Fruit fly (Drosophila melanogaster) whole organism, embryonic: ENCODE data around the gene CG10068.

Experiments
- Abd-B ChIP-seq: fragments of 200-800 bp; sonication (Bioruptor generic); optimal IDR thresholded peaks from 2 replicates; lab custom pipeline; 2018; ENCODE audit warnings: missing biosample characterization, mild to moderate bottlenecking, missing genetic modification characterization, moderate library complexity
- Atf3 ChIP-seq: fragments of 200-800 bp; sonication (Bioruptor generic); optimal IDR thresholded peaks from 3 replicates; lab custom pipeline; 2016; ENCODE audit warnings: missing biosample characterization, missing genetic modification characterization
- Bteb2 ChIP-seq: fragments of 200-800 bp; sonication (Bioruptor generic); optimal IDR thresholded peaks from 2 replicates; lab custom pipeline; 2016; ENCODE audit warnings: missing biosample characterization, missing genetic modification characterization
- CG10209 ChIP-seq: fragments of 200-800 bp; sonication (Bioruptor generic); optimal IDR thresholded peaks from 3 replicates; lab custom pipeline; 2017; ENCODE audit warnings: missing biosample characterization, mild to moderate bottlenecking, missing genetic modification characterization, missing genetic modification reagents
- CG1024 ChIP-seq: fragments of 200-800 bp; sonication (Bioruptor generic); IDR thresholded peaks from 2 replicates; pipeline ENCODE4 v1.3.6; 2022; ENCODE audit warnings: missing biosample characterization, missing genetic modification characterization
- CG14710 ChIP-seq: fragments of 200-800 bp; sonication (Bioruptor generic); optimal IDR thresholded peaks from 3 replicates; lab custom pipeline; 2019; ENCODE audit warnings: missing biosample characterization, mild to moderate bottlenecking, missing genetic modification characterization, moderate library complexity
- CG14860 ChIP-seq: fragments of 200-800 bp; sonication (Bioruptor generic); IDR thresholded peaks from 3 replicates; pipeline ENCODE4 v1.3.6; 2022; ENCODE audit warnings: missing biosample characterization, missing genetic modification characterization; ENCODE audit not compliant: partially characterized antibody
- CG16815 ChIP-seq: fragments of 200-800 bp; sonication (Bioruptor generic); optimal IDR thresholded peaks from 3 replicates; lab custom pipeline; 2017; ENCODE audit warnings: missing biosample characterization, mild to moderate bottlenecking, missing genetic modification characterization
- CG17802 ChIP-seq: fragments of 200-800 bp; sonication (Bioruptor generic); optimal IDR thresholded peaks from 2 replicates; lab custom pipeline; 2018; ENCODE audit warnings: missing biosample characterization, mild to moderate bottlenecking, missing genetic modification characterization, moderate library complexity
- CG18011 ChIP-seq: fragments of 200-800 bp; sonication (Bioruptor generic); optimal IDR thresholded peaks from 2 replicates; lab custom pipeline; 2017; ENCODE audit warnings: missing biosample characterization, missing genetic modification characterization, mild to moderate bottlenecking, moderate library complexity, missing genotype
- CG18599 ChIP-seq: fragments of 200-800 bp; sonication (Bioruptor generic); optimal IDR thresholded peaks from 3 replicates; lab custom pipeline; 2017; ENCODE audit warnings: missing biosample characterization, missing genetic modification characterization, mild to moderate bottlenecking, moderate library complexity, missing genetic modification reagents
- CG2889 ChIP-seq: fragments of 200-800 bp; sonication (Bioruptor generic); IDR thresholded peaks from 3 replicates; pipeline ENCODE4 v1.3.6; 2022; ENCODE audit warnings: missing biosample characterization, missing genetic modification characterization
- CG6272 ChIP-seq: fragments of 200-800 bp; sonication (Bioruptor generic); IDR thresholded peaks from 2 replicates; pipeline ENCODE4 v1.3.6; 2022; ENCODE audit warnings: missing biosample characterization, missing genetic modification characterization
- CG9609 ChIP-seq: fragments of 200-800 bp; sonication (Bioruptor generic); optimal IDR thresholded peaks from 3 replicates; lab custom pipeline; 2016; ENCODE audit warnings: missing biosample characterization, missing genetic modification characterization
- Deaf1 ChIP-seq: fragments of 200-800 bp; optimal IDR thresholded peaks from 3 replicates; lab custom pipeline; 2019; ENCODE audit warnings: missing biosample characterization, mild to moderate bottlenecking, missing genetic modification characterization, moderate library complexity
- E2f1 ChIP-seq: fragments of 200-800 bp; sonication (Bioruptor generic); IDR thresholded peaks from 2 replicates; pipeline ENCODE4 v1.3.6; 2022; ENCODE audit warnings: missing biosample characterization, missing genetic modification characterization
- E2f2 ChIP-seq: fragments of 200-800 bp; sonication (Bioruptor generic); IDR thresholded peaks from 2 replicates; pipeline ENCODE4 v1.3.6; 2022; ENCODE audit warnings: missing biosample characterization, missing genetic modification characterization
- GATAe ChIP-seq: fragments of 200-800 bp; sonication (Bioruptor generic); conservative IDR thresholded peaks from 2 replicates; pipeline ENCODE4 v1.3.6; 2022; ENCODE audit warnings: missing biosample characterization, missing genetic modification characterization
- HLH4C ChIP-seq: fragments of 200-800 bp; sonication (Bioruptor generic); IDR thresholded peaks from 3 replicates; pipeline ENCODE4 v1.3.6; 2022; ENCODE audit warnings: missing biosample characterization, missing genetic modification characterization; ENCODE audit not compliant: partially characterized antibody
- HmgZ ChIP-seq: fragments of 200-800 bp; sonication (Bioruptor generic); optimal IDR thresholded peaks from 2 replicates; lab custom pipeline; 2018; ENCODE audit warnings: missing biosample characterization, mild to moderate bottlenecking, missing genetic modification characterization
- Hr39 ChIP-seq: fragments of >200 bp; optimal IDR thresholded peaks from 2 replicates; lab custom pipeline; 2017
- Med ChIP-seq: fragments of 200-800 bp; sonication (Bioruptor generic); peaks from one replicate; lab custom pipeline; 2016; ENCODE audit warnings: missing biosample characterization, missing genetic modification characterization, mild to moderate bottlenecking, inconsistent platforms, moderate library complexity
- Oaz ChIP-seq: fragments of 200-800 bp; sonication (Bioruptor generic); IDR thresholded peaks from 2 replicates; pipeline ENCODE4 v1.3.6; 2022; ENCODE audit warnings: missing biosample characterization, missing genetic modification characterization
- PHDP ChIP-seq: fragments of 200-800 bp; sonication (Bioruptor generic); optimal IDR thresholded peaks from 3 replicates; lab custom pipeline; 2018; ENCODE audit warnings: missing biosample characterization, mild to moderate bottlenecking, missing genetic modification characterization, moderate library complexity
- Scr ChIP-seq: fragments of 200-800 bp; sonication (Bioruptor generic); IDR thresholded peaks from 2 replicates; pipeline ENCODE4 v1.3.6; 2022; ENCODE audit warnings: missing biosample characterization, missing genetic modification characterization; ENCODE audit not compliant: partially characterized antibody
- Sry-β ChIP-seq: fragments of 200-800 bp; sonication (Bioruptor generic); optimal IDR thresholded peaks from 2 replicates; lab custom pipeline; 2018; ENCODE audit warnings: missing biosample characterization, mild to moderate bottlenecking, missing genetic modification characterization, moderate library complexity
- al ChIP-seq: fragments of 200-800 bp; sonication (Bioruptor generic); IDR thresholded peaks from 2 replicates; pipeline ENCODE4 v1.3.6; 2022; ENCODE audit warnings: missing biosample characterization, missing genetic modification characterization
- ase ChIP-seq: fragments of 200-800 bp; sonication (Bioruptor generic); IDR thresholded peaks from 3 replicates; pipeline ENCODE4 v1.3.6; 2022; ENCODE audit warnings: missing biosample characterization, missing genetic modification characterization
- br ChIP-seq: fragments of >200 bp; optimal IDR thresholded peaks from 2 replicates; lab custom pipeline; 2017
- chm ChIP-seq: fragments of 200-800 bp; sonication (Bioruptor generic); IDR thresholded peaks from 2 replicates; pipeline ENCODE4 v1.3.6; 2022; ENCODE audit warnings: missing biosample characterization, missing genetic modification characterization
- da ChIP-seq: fragments of 200-800 bp; sonication (Bioruptor generic); optimal IDR thresholded peaks from 2 replicates; lab custom pipeline; 2016; ENCODE audit warnings: missing biosample characterization, missing genetic modification characterization
- eve ChIP-seq, 2 experiments: fragments of >200 bp; optimal IDR thresholded peaks; 2 replicates each; lab custom pipeline; 2017; ENCODE audit warnings: missing biosample characterization in 2 of 2, missing genetic modification characterization in 2 of 2
- eyg ChIP-seq: fragments of 200-800 bp; sonication (Bioruptor generic); optimal IDR thresholded peaks from 3 replicates; lab custom pipeline; 2016; ENCODE audit warnings: missing biosample characterization, missing genetic modification characterization
- fru ChIP-seq: fragments of >200 bp; optimal IDR thresholded peaks from 2 replicates; lab custom pipeline; 2017
- fu2 ChIP-seq: fragments of 200-800 bp; sonication (Bioruptor generic); optimal IDR thresholded peaks from 2 replicates; lab custom pipeline; 2016; ENCODE audit warnings: missing biosample characterization, missing genetic modification characterization
- gsb ChIP-seq: fragments of 200-800 bp; sonication (Bioruptor generic); IDR thresholded peaks from 2 replicates; pipeline ENCODE4 v1.3.6; 2022; ENCODE audit warnings: missing biosample characterization, missing genetic modification characterization
- hbn ChIP-seq: fragments of 200-800 bp; sonication (Bioruptor generic); IDR thresholded peaks from 2 replicates; pipeline ENCODE4 v1.3.6; 2022; ENCODE audit warnings: missing biosample characterization, missing genetic modification characterization; ENCODE audit not compliant: partially characterized antibody
- kah ChIP-seq: fragments of 200-800 bp; sonication (Bioruptor generic); optimal IDR thresholded peaks from 2 replicates; lab custom pipeline; 2018; ENCODE audit warnings: missing biosample characterization, mild to moderate bottlenecking, missing genetic modification characterization
- ken ChIP-seq: fragments of 200-800 bp; sonication (Bioruptor generic); IDR thresholded peaks from 3 replicates; pipeline ENCODE4 v1.3.6; 2022; ENCODE audit warnings: missing biosample characterization, missing genetic modification characterization
- luna ChIP-seq: fragments of 200-800 bp; sonication (Bioruptor generic); optimal IDR thresholded peaks from 2 replicates; lab custom pipeline; 2016; ENCODE audit warnings: missing biosample characterization, missing genetic modification characterization
- pita ChIP-seq: fragments of 200-800 bp; sonication (Bioruptor generic); optimal IDR thresholded peaks from 2 replicates; lab custom pipeline; 2017; ENCODE audit warnings: missing biosample characterization, mild to moderate bottlenecking, missing genetic modification characterization
- pzg ChIP-seq: fragments of 200-800 bp; sonication (Bioruptor generic); optimal IDR thresholded peaks from 3 replicates; lab custom pipeline; 2018; ENCODE audit warnings: missing biosample characterization, mild to moderate bottlenecking, missing genetic modification characterization, moderate library complexity
- ro ChIP-seq: fragments of 200-800 bp; sonication (Bioruptor generic); IDR thresholded peaks from 2 replicates; pipeline ENCODE4 v1.3.6; 2022; ENCODE audit warnings: missing biosample characterization, missing genetic modification characterization
- salm ChIP-seq: fragments of 200-800 bp; sonication (Bioruptor generic); optimal IDR thresholded peaks from 2 replicates; lab custom pipeline; 2018; ENCODE audit warnings: missing biosample characterization, mild to moderate bottlenecking, missing genetic modification characterization
- seq ChIP-seq: fragments of 200-800 bp; sonication (Bioruptor generic); IDR thresholded peaks from 2 replicates; pipeline ENCODE4 v1.3.6; 2022; ENCODE audit warnings: missing biosample characterization, missing genetic modification characterization
- slbo ChIP-seq: fragments of 200-800 bp; sonication (Bioruptor generic); IDR thresholded peaks from 2 replicates; pipeline ENCODE4 v1.3.6; 2022; ENCODE audit warnings: missing biosample characterization, missing genetic modification characterization
- sqz ChIP-seq: fragments of 200-800 bp; sonication (Bioruptor generic); optimal IDR thresholded peaks from 3 replicates; lab custom pipeline; 2018; ENCODE audit warnings: missing biosample characterization, mild to moderate bottlenecking, missing genetic modification characterization
- tll ChIP-seq, 2 experiments: fragments of 200-800 bp in 1 of 2; fragments of >200 bp in 1 of 2; sonication (Bioruptor generic) in 1 of 2; optimal IDR thresholded peaks; 2 replicates each; lab custom pipeline; 2017 to 2019; ENCODE audit warnings: missing biosample characterization in 2 of 2, missing genetic modification characterization in 2 of 2, mild to moderate bottlenecking in 1 of 2, moderate library complexity in 1 of 2
- toy ChIP-seq: fragments of 200-800 bp; sonication (Bioruptor generic); IDR thresholded peaks from 2 replicates; pipeline ENCODE4 v1.3.6; 2022; ENCODE audit warnings: missing biosample characterization, missing genetic modification characterization
- z ChIP-seq: fragments of 200-800 bp; sonication (Bioruptor generic); IDR thresholded peaks from 3 replicates; pipeline ENCODE4 v1.3.6; 2022; ENCODE audit warnings: missing biosample characterization, missing genetic modification characterization
- zfh1 ChIP-seq: fragments of 200-800 bp; sonication (Bioruptor generic); IDR thresholded peaks from 3 replicates; pipeline ENCODE4 v1.3.6; 2022; ENCODE audit warnings: missing biosample characterization, missing genetic modification characterization

CG10068 gene

dm6 chr3R:7124109-7124639, 3.7 kb downstream of the CG10068 start, which contains the start of the genes Alh and CG10098 (continued):
- peak; percentile 39; the same call in 1 of the 2 replicates for TF ChIP-seq E2f2 (GFP tag; lab: Robert Waterston, UW)
- no peak for TF ChIP-seq sqz
- peak; percentile 68; the same call in 1 of the 3 replicates for TF ChIP-seq ase (GFP tag; lab: Robert Waterston, UW)
- peak; percentile 66; the same call in 1 of the 3 replicates for TF ChIP-seq zfh1 (GFP tag; lab: Robert Waterston, UW)
- no peak for TF ChIP-seq eve (GFP tag; optimal IDR thresholded peaks at IDR 0.05; lab: Kevin White, UChicago)
- peak; percentile 96 for TF ChIP-seq Med (GFP tag; lab: Kevin White, UChicago)
- TF ChIP-seq luna (GFP tag; lab: Kevin White, UChicago) = peak; percentile 86
- TF ChIP-seq CG6272 (GFP tag; lab: Robert Waterston, UW) = peak; percentile 77
- TF ChIP-seq CG1024 = peak; percentile 69
- no peak for TF ChIP-seq seq (GFP tag; lab: Robert Waterston, UW)
- peak; percentile 19 for TF ChIP-seq Deaf1 (tag; lab: Kevin White, UChicago)
- peak; percentile 85 for TF ChIP-seq Scr (GFP tag; lab: Robert Waterston, UW)
- peak; percentile 64 for TF ChIP-seq pzg (GFP tag; lab: Kevin White, UChicago)
- TF ChIP-seq eyg (GFP tag; lab: Kevin White, UChicago) = peak; percentile 69
- TF ChIP-seq gsb (GFP tag; lab: Robert Waterston, UW) = no peak; the same call in 1 of the 2 replicates
- peak; percentile 80 for TF ChIP-seq al
- TF ChIP-seq da (GFP tag; lab: Kevin White, UChicago) = peak; percentile 51
- TF ChIP-seq fu2 (GFP tag; lab: Kevin White, UChicago) = peak; percentile 89
- TF ChIP-seq fru (lab: Kevin White, UChicago) = no peak
- TF ChIP-seq CG14710 (tag; lab: Kevin White, UChicago) = peak; percentile 91
- TF ChIP-seq Abd-B (GFP tag; lab: Kevin White, UChicago) = peak; percentile 85
- TF ChIP-seq chm (GFP tag; lab: Robert Waterston, UW) = no peak; the same call in 1 of the 2 replicates
- TF ChIP-seq Atf3 (GFP tag; lab: Kevin White, UChicago) = peak; percentile 82
- peak; percentile 74 for TF ChIP-seq Bteb2 (GFP tag; lab: Kevin White, UChicago)
- no peak for TF ChIP-seq br (lab: Kevin White, UChicago)
- TF ChIP-seq slbo (GFP tag; lab: Robert Waterston, UW) = peak; percentile 93
- TF ChIP-seq PHDP (tag; lab: Kevin White, UChicago) = peak; percentile 76
- peak; percentile 62 for TF ChIP-seq E2f1
- peak; percentile 63 for TF ChIP-seq CG14860 (GFP tag; lab: Robert Waterston, UW)
- no peak for TF ChIP-seq CG17802 (tag; lab: Kevin White, UChicago)
- TF ChIP-seq pita = peak; percentile 41
- TF ChIP-seq CG18011 (GFP tag; lab: Kevin White, UChicago) = peak; percentile 67
- no peak for TF ChIP-seq z (GFP tag; lab: Robert Waterston, UW)
- TF ChIP-seq toy = 0 out of 2 replicates have a peak, but pooled peaks have one; percentile 45
- TF ChIP-seq Sry-β (GFP tag; lab: Kevin White, UChicago) = peak; percentile 6
- TF ChIP-seq CG10209 = peak; percentile 74
- TF ChIP-seq ken (GFP tag; lab: Robert Waterston, UW) = peak; percentile 87
- TF ChIP-seq ro = 0 out of 2 replicates have a peak, but pooled peaks have one; percentile 34
- TF ChIP-seq tll (GFP tag; optimal IDR thresholded peaks at IDR 0.05; lab: Kevin White, UChicago) = peak; percentile 43 to 80
- peak; percentile 87 for TF ChIP-seq CG18599
- TF ChIP-seq CG9609 = peak; percentile 87
- peak; percentile 40 for TF ChIP-seq kah (GFP tag; lab: Kevin White, UChicago)
- TF ChIP-seq GATAe (GFP tag; lab: Robert Waterston, UW) = no peak
- peak; percentile 68; the same call in 1 of the 3 replicates for TF ChIP-seq CG2889
- peak; percentile 51 for TF ChIP-seq HmgZ
- peak; percentile 84 for TF ChIP-seq CG16815
- TF ChIP-seq Hr39 (lab: Kevin White, UChicago) = no peak
- peak; percentile 70 for TF ChIP-seq HLH4C (GFP tag; lab: Robert Waterston, UW)
- peak; percentile 50; the same call in 1 of the 2 replicates for TF ChIP-seq hbn (GFP tag; lab: Robert Waterston, UW)
- TF ChIP-seq salm = no peak
- TF ChIP-seq Oaz (GFP tag; lab: Robert Waterston, UW) = peak; percentile 46
